Fruit fly (Drosophila melanogaster) whole organism: ENCODE measurements around the gene CG14692.

Source experiments
- CG8478 ChIP-seq: fragments of >200 bp; optimal IDR thresholded peaks from 2 replicates; lab custom pipeline; 2018; ENCODE audit warnings: inconsistent platforms
- pan ChIP-seq: fragments of >200 bp; optimal IDR thresholded peaks from 2 replicates; lab custom pipeline; 2017
- psq ChIP-seq: fragments of >200 bp; optimal IDR thresholded peaks from 2 replicates; lab custom pipeline; 2017
- usp ChIP-seq: fragments of >200 bp; optimal IDR thresholded peaks from 2 replicates; lab custom pipeline; 2017; ENCODE audit warnings: missing biosample characterization, missing genetic modification characterization, mixed read lengths

dm6 chr3R:10826796-10827524, 23.2 kb upstream of the CG14692 start, which contains the start of gene Cad86C:
- TF ChIP-seq usp (GFP tag; lab: Kevin White, UChicago) (no peak), CG8478 (no peak), psq (no peak), pan (lab: Kevin White, UChicago) (no peak)
